Worm (Caenorhabditis elegans) whole organism, mixed stage, embryonic: Measurements from ENCODE around the gene C50H2.4.

Source experiments
- M03D4.4 ChIP-seq: sonication (generic microtip); optimal IDR thresholded peaks from 2 replicates; lab custom pipeline; 2017; ENCODE audit warnings: mild to moderate bottlenecking, missing genetic modification characterization, missing compliant biosample characterization
- blmp-1 ChIP-seq: fragments of 150-350 bp; optimal IDR thresholded peaks from 2 replicates; lab custom pipeline; 2014; ENCODE audit warnings: missing biosample characterization, missing genetic modification characterization
- ceh-39 ChIP-seq: fragments of 150-350 bp; optimal IDR thresholded peaks from 2 replicates; lab custom pipeline; 2014; ENCODE audit warnings: missing biosample characterization, missing genetic modification characterization
- cnd-1 ChIP-seq: fragments of 200-800 bp; sonication (Bioruptor generic); optimal IDR thresholded peaks from 2 replicates; lab custom pipeline; 2018; ENCODE audit warnings: mild to moderate bottlenecking, missing genetic modification characterization, missing compliant biosample characterization
- elt-1 ChIP-seq: sonication (generic microtip); optimal IDR thresholded peaks from 2 replicates; lab custom pipeline; 2017; ENCODE audit warnings: missing genetic modification characterization, mild to moderate bottlenecking, missing compliant biosample characterization, antibody characterized with exemption, moderate library complexity, borderline replicate concordance; ENCODE audit not compliant: insufficient read depth
- elt-3 ChIP-seq: fragments of 150-350 bp; optimal IDR thresholded peaks from 2 replicates; lab custom pipeline; 2014; ENCODE audit warnings: missing biosample characterization, missing genetic modification characterization
- flh-1 ChIP-seq: fragments of 200-800 bp; sonication (Bioruptor generic); optimal IDR thresholded peaks from 2 replicates; lab custom pipeline; 2018; ENCODE audit warnings: mild to moderate bottlenecking, missing genetic modification characterization, moderate library complexity, missing compliant biosample characterization
- ham-2 ChIP-seq: fragments of 200-800 bp; sonication (Bioruptor generic); optimal IDR thresholded peaks from 2 replicates; lab custom pipeline; 2018; ENCODE audit warnings: mild to moderate bottlenecking, missing genetic modification characterization, missing compliant biosample characterization
- lin-13 ChIP-seq: fragments of 150-350 bp; optimal IDR thresholded peaks from 2 replicates; lab custom pipeline; 2014; ENCODE audit warnings: missing biosample characterization, missing genetic modification characterization
- lin-32 ChIP-seq: fragments of 200-800 bp; sonication (Bioruptor generic); optimal IDR thresholded peaks from 2 replicates; lab custom pipeline; 2018; ENCODE audit warnings: mild to moderate bottlenecking, missing genetic modification characterization, missing compliant biosample characterization
- lsy-2 ChIP-seq: fragments of 150-350 bp; optimal IDR thresholded peaks from 2 replicates; lab custom pipeline; 2014; ENCODE audit warnings: missing biosample characterization, missing genetic modification characterization
- mab-5 ChIP-seq: fragments of 150-350 bp; optimal IDR thresholded peaks from 2 replicates; lab custom pipeline; 2014; ENCODE audit warnings: missing biosample characterization, missing genetic modification characterization
- mep-1 ChIP-seq: fragments of 150-350 bp; optimal IDR thresholded peaks from 2 replicates; lab custom pipeline; 2017; ENCODE audit warnings: missing biosample characterization, missing genetic modification reagents, missing genetic modification characterization, inconsistent platforms
- mls-2 ChIP-seq: sonication (generic microtip); optimal IDR thresholded peaks from 2 replicates; lab custom pipeline; 2016; ENCODE audit warnings: mild to moderate bottlenecking, missing genetic modification characterization, moderate library complexity, missing compliant biosample characterization
- nhr-12 ChIP-seq: fragments of 150-350 bp; optimal IDR thresholded peaks from 2 replicates; lab custom pipeline; 2014; ENCODE audit warnings: missing biosample characterization, missing genetic modification characterization
- nhr-2 ChIP-seq: fragments of 150-350 bp; optimal IDR thresholded peaks from 2 replicates; lab custom pipeline; 2014; ENCODE audit warnings: missing biosample characterization, missing genetic modification characterization
- nhr-237 ChIP-seq: fragments of 150-350 bp; optimal IDR thresholded peaks from 2 replicates; lab custom pipeline; 2014; ENCODE audit warnings: missing biosample characterization, missing genetic modification characterization
- nhr-28 ChIP-seq: fragments of 150-350 bp; optimal IDR thresholded peaks from 2 replicates; lab custom pipeline; 2014; ENCODE audit warnings: missing biosample characterization, missing genetic modification characterization
- nhr-76 ChIP-seq: sonication (generic microtip); optimal IDR thresholded peaks from 2 replicates; lab custom pipeline; 2017; ENCODE audit warnings: missing biosample characterization, missing genetic modification characterization
- pha-4 ChIP-seq: fragments of 150-350 bp; optimal IDR thresholded peaks from 2 replicates; lab custom pipeline; 2018; ENCODE audit warnings: missing biosample characterization, missing genetic modification reagents, missing genetic modification characterization
- sem-2 ChIP-seq: fragments of 200-800 bp; sonication (Bioruptor generic); optimal IDR thresholded peaks from 2 replicates; lab custom pipeline; 2018; ENCODE audit warnings: mild to moderate bottlenecking, missing genetic modification characterization, missing compliant biosample characterization
- snpc-4 ChIP-seq: fragments of 150-350 bp; optimal IDR thresholded peaks from 2 replicates; lab custom pipeline; 2014; ENCODE audit warnings: missing biosample characterization, missing genetic modification characterization
- sptf-1 ChIP-seq: sonication (generic microtip); optimal IDR thresholded peaks from 2 replicates; lab custom pipeline; 2017; ENCODE audit warnings: mild to moderate bottlenecking, missing genetic modification characterization, moderate library complexity, missing compliant biosample characterization
- tbx-8 ChIP-seq: fragments of 200-800 bp; sonication (Bioruptor generic); optimal IDR thresholded peaks from 2 replicates; lab custom pipeline; 2018; ENCODE audit warnings: mild to moderate bottlenecking, missing genetic modification characterization, moderate library complexity, missing compliant biosample characterization
- unc-120 ChIP-seq: sonication (generic microtip); optimal IDR thresholded peaks from 2 replicates; lab custom pipeline; 2017; ENCODE audit warnings: missing genetic modification characterization, missing compliant biosample characterization; ENCODE audit not compliant: poor library complexity, severe bottlenecking
- unc-39 ChIP-seq: fragments of 150-350 bp; optimal IDR thresholded peaks from 2 replicates; lab custom pipeline; 2014; ENCODE audit warnings: missing biosample characterization, missing genetic modification characterization
- unc-62 ChIP-seq: fragments of 150-350 bp; optimal IDR thresholded peaks from 2 replicates; lab custom pipeline; 2014; ENCODE audit warnings: missing biosample characterization, missing genetic modification reagents, missing genetic modification characterization
- zip-8 ChIP-seq: fragments of 150-350 bp; optimal IDR thresholded peaks from 2 replicates; lab custom pipeline; 2014; ENCODE audit warnings: missing biosample characterization, missing genetic modification characterization
- ztf-11 ChIP-seq: fragments of 150-350 bp; optimal IDR thresholded peaks from 2 replicates; lab custom pipeline; 2014; ENCODE audit warnings: missing biosample characterization, missing genetic modification characterization

The C50H2.4 gene

ce11 chrV:9879867-9880266, 36.9 kb upstream of the C50H2.4 start, which contains the start of gene sdz-31:
sdz-31 (plus strand) TSS chrV:9880167.
- no peak for TF ChIP-seq lin-13 (tag; lab: Kevin White, UChicago)
- TF ChIP-seq ceh-39, result no peak

ce11 chrV:9885918-9886488, 30.8 kb upstream of the C50H2.4 start, which contains the start of gene clp-9:
clp-9 (minus strand) TSS chrV:9885968.
- no peak for TF ChIP-seq ceh-39
- no peak for TF ChIP-seq ztf-11 (tag; lab: Kevin White, UChicago)
- TF ChIP-seq lsy-2 (tag; lab: Kevin White, UChicago), result no peak
- no peak for TF ChIP-seq unc-39 (tag; lab: Kevin White, UChicago)
- TF ChIP-seq elt-3 (tag; lab: Kevin White, UChicago), result no peak
- TF ChIP-seq nhr-28 (tag; lab: Kevin White, UChicago), result no peak
- TF ChIP-seq flh-1 (GFP tag; lab: Kevin White, UChicago), result no peak
- no peak for TF ChIP-seq unc-62 (GFP tag; lab: Kevin White, UChicago)
- TF ChIP-seq blmp-1, result no peak
- TF ChIP-seq ham-2 (GFP tag; lab: Kevin White, UChicago), result no peak
- no peak for TF ChIP-seq M03D4.4
- TF ChIP-seq nhr-237 (tag; lab: Kevin White, UChicago), result no peak
- TF ChIP-seq lin-32, result no peak
- TF ChIP-seq snpc-4 (tag; lab: Kevin White, UChicago), result no peak
- TF ChIP-seq mep-1 (tag; lab: Kevin White, UChicago), result no peak
- TF ChIP-seq zip-8 (tag; lab: Kevin White, UChicago), result no peak
- TF ChIP-seq tbx-8, result no peak
- no peak for TF ChIP-seq sptf-1 (tag; lab: Kevin White, UChicago)
- TF ChIP-seq pha-4 (tag; lab: Kevin White, UChicago), result no peak
- no peak for TF ChIP-seq cnd-1 (tag; lab: Kevin White, UChicago)

ce11 chrV:9889629-9890028, 27.1 kb upstream of the C50H2.4 start, which contains the start of gene fshr-1:
fshr-1 (plus strand) TSS chrV:9889837.
- TF ChIP-seq ham-2 (GFP tag; lab: Kevin White, UChicago) (no peak), nhr-12 (tag; lab: Kevin White, UChicago) (no peak), mab-5 (no peak), sem-2 (GFP tag; lab: Kevin White, UChicago) (no peak), elt-1 (tag; lab: Kevin White, UChicago) (no peak)
- TF ChIP-seq, all 35 proteins: peak for 0

ce11 chrV:9899278-9899677, 17.5 kb upstream of the C50H2.4 start, which contains the start of gene egl-47:
egl-47 (plus strand) TSS chrV:9899578.
- TF ChIP-seq nhr-28 (tag; lab: Kevin White, UChicago) (no peak), ceh-39 (no peak)

- TF ChIP-seq mab-5 (no peak), nhr-76 (no peak), mls-2 (no peak), ztf-11 (tag; lab: Kevin White, UChicago) (no peak), ham-2 (GFP tag; lab: Kevin White, UChicago) (no peak), nhr-28 (tag; lab: Kevin White, UChicago) (no peak), nhr-237 (tag; lab: Kevin White, UChicago) (no peak), mep-1 (tag; lab: Kevin White, UChicago) (no peak), ceh-39 (no peak), cnd-1 (tag; lab: Kevin White, UChicago) (no peak), unc-120 (tag; lab: Kevin White, UChicago) (no peak), elt-3 (tag; lab: Kevin White, UChicago) (no peak), nhr-12 (tag; lab: Kevin White, UChicago) (no peak), lin-13 (tag; lab: Kevin White, UChicago) (no peak)
These were observed 15.6 kb upstream of the C50H2.4 start for ce11 chrV:9901119-9901518.

ce11 chrV:9906115-9906514, 10.7 kb upstream of the C50H2.4 start, which contains the start of gene fipr-11:
fipr-11 (minus strand) TSS chrV:9906215.
- TF ChIP-seq nhr-2 (tag; lab: Kevin White, UChicago) (no peak), tbx-8 (no peak), elt-3 (tag; lab: Kevin White, UChicago) (no peak)
